Fruit fly (Drosophila melanogaster): Measurements from ENCODE around the gene Coq3.
A peak's percentile ranks its signal among the peaks of the same experiment; 100 is the strongest.

The Coq3 gene

dm6 chr2L:21163311-21163842 lies 5.0 kb upstream of the Coq3 start, which contains the start of gene Noc2 (continued):
- TF ChIP-seq CG10669 (GFP tag; optimal IDR thresholded peaks at IDR 0.05) (peak; percentile 46), Eip78C (GFP tag) (peak; percentile 76), Ets21C (GFP tag; optimal IDR thresholded peaks at IDR 0.05) (no peak), Sox15 (GFP tag; optimal IDR thresholded peaks at IDR 0.05) (peak; percentile 41), CG3919 (GFP tag; optimal IDR thresholded peaks at IDR 0.05) (peak; percentile 46), CG6163 (GFP tag; IDR thresholded peaks at IDR 0.05) (peak; percentile 37; the same call in 2 of the 3 replicates), CG10631 (GFP tag; optimal IDR thresholded peaks at IDR 0.05) (peak; percentile 68), acj6 (GFP tag; optimal IDR thresholded peaks at IDR 0.05) (peak; percentile 59), Ets96B (tag; optimal IDR thresholded peaks at IDR 0.05) (peak; percentile 21), CG32006 (GFP tag; optimal IDR thresholded peaks at IDR 0.05) (peak; percentile 60), eg (GFP tag; IDR thresholded peaks at IDR 0.05) (peak; percentile 71), CG3032 (tag; optimal IDR thresholded peaks at IDR 0.05) (peak; percentile 54), CG4318 (GFP tag; optimal IDR thresholded peaks at IDR 0.05) (no peak), CG6792 (GFP tag; optimal IDR thresholded peaks at IDR 0.05) (peak; percentile 11), Eip75B (GFP tag; optimal IDR thresholded peaks at IDR 0.05) (peak; percentile 42), ss (GFP tag; optimal IDR thresholded peaks at IDR 0.05) (no peak), lz (GFP tag; optimal IDR thresholded peaks at IDR 0.05) (peak; percentile 46), Met (GFP tag; optimal IDR thresholded peaks at IDR 0.05) (peak; percentile 52), Blimp-1 (GFP tag; optimal IDR thresholded peaks at IDR 0.05) (peak; percentile 10), CG34406 (GFP tag; optimal IDR thresholded peaks at IDR 0.05) (peak; percentile 41), fd85E (GFP tag; optimal IDR thresholded peaks at IDR 0.05) (no peak), CG11762 (GFP tag; optimal IDR thresholded peaks at IDR 0.05; ENCODE audit: insufficient read depth) (peak; percentile 29), CG9139 (GFP tag; optimal IDR thresholded peaks at IDR 0.05) (no peak), CG6808 (GFP tag; optimal IDR thresholded peaks at IDR 0.05) (peak; percentile 48), Gug (GFP tag; IDR thresholded peaks at IDR 0.05) (0 out of 2 replicates have a peak, but pooled peaks have one; percentile 20), CG8319 (GFP tag; optimal IDR thresholded peaks at IDR 0.05) (peak; percentile 11), spab (GFP tag; optimal IDR thresholded peaks at IDR 0.05) (no peak), Hr4 (GFP tag; optimal IDR thresholded peaks at IDR 0.05) (peak; percentile 54)

DNA sequence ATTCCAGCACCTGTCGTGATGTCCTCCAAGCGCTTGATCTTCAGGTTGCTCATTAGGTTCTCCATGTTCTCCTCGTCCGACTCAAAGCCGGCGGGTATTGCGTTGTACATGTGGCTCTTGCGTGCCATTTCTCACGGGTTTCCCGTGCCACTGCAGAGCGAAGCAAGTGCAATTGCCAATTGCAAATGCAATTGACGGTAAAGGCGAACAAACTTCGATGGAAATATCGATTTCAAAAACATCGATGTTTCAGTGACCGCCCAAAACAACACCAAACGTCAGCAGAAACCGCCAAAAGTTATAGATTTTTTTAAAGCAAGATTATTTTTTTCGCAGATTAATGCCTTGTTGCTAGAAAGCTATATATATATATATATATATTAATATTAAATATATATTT lies 4.5 kb upstream of the Coq3 start, which contains the start of gene Nbr:
Gene Nbr, minus strand, starts transcription at position 209 of the 400 bp plus-strand sequence.
- TF ChIP-seq CG6163 (GFP tag; IDR thresholded peaks at IDR 0.05) (0 out of 3 replicates have a peak, but pooled peaks have one; percentile 14), CG8319 (GFP tag; optimal IDR thresholded peaks at IDR 0.05) (no peak)

- TF ChIP-seq pdm3 (GFP tag; optimal IDR thresholded peaks at IDR 0.05) (peak; percentile 22), CG10669 (GFP tag; optimal IDR thresholded peaks at IDR 0.05) (no peak), CG6163 (GFP tag; IDR thresholded peaks at IDR 0.05) (peak; percentile 43; the same call in 1 of the 3 replicates), Blimp-1 (GFP tag; optimal IDR thresholded peaks at IDR 0.05) (no peak), Gug (GFP tag; IDR thresholded peaks at IDR 0.05) (no peak), CG6276 (GFP tag; optimal IDR thresholded peaks at IDR 0.05) (no peak), lz (GFP tag; optimal IDR thresholded peaks at IDR 0.05) (peak; percentile 19), CG6808 (GFP tag; optimal IDR thresholded peaks at IDR 0.05) (no peak), topi (GFP tag; optimal IDR thresholded peaks at IDR 0.05) (peak; percentile 9), CG11294 (GFP tag; IDR thresholded peaks at IDR 0.05) (no peak), Smox (GFP tag; optimal IDR thresholded peaks at IDR 0.05) (no peak), CG34406 (GFP tag; optimal IDR thresholded peaks at IDR 0.05) (no peak), CG3919 (GFP tag; optimal IDR thresholded peaks at IDR 0.05) (peak; percentile 5), Ets96B (tag; optimal IDR thresholded peaks at IDR 0.05) (no peak), CG9139 (GFP tag; optimal IDR thresholded peaks at IDR 0.05) (no peak), esn (GFP tag; optimal IDR thresholded peaks at IDR 0.05) (peak; percentile 46), CG10631 (GFP tag; optimal IDR thresholded peaks at IDR 0.05) (peak; percentile 41), Sox102F (GFP tag; optimal IDR thresholded peaks at IDR 0.05) (no peak), CG11902 (GFP tag; optimal IDR thresholded peaks at IDR 0.05) (no peak), fkh (GFP tag; optimal IDR thresholded peaks at IDR 0.05) (peak; percentile 78), dac (GFP tag; optimal IDR thresholded peaks at IDR 0.05) (no peak), CG15336 (GFP tag; IDR thresholded peaks at IDR 0.05) (no peak), cyc (GFP tag; optimal IDR thresholded peaks at IDR 0.05) (peak; percentile 17), OdsH (GFP tag; optimal IDR thresholded peaks at IDR 0.05) (no peak), Sox15 (GFP tag; optimal IDR thresholded peaks at IDR 0.05) (no peak), ss (GFP tag; optimal IDR thresholded peaks at IDR 0.05) (no peak), Eip78C (GFP tag) (peak; percentile 77), CG6854 (GFP tag; optimal IDR thresholded peaks at IDR 0.05) (no peak), svp (GFP tag) (no peak), spab (GFP tag; optimal IDR thresholded peaks at IDR 0.05) (no peak)
Observed at dm6 chr2L:21156156-21157040, 2.0 kb downstream of the Coq3 start, which contains the start of the genes Mpp6 and E2f2. Gene Mpp6, plus strand, starts transcription at chr2L:21156288. Gene E2f2, minus strand, starts transcription at chr2L:21156749.

Data from whole organism, prepupa.